Fruit fly (Drosophila melanogaster) whole organism, prepupa: ENCODE measurements around the gene Cep135.

Source experiments
- Blimp-1 ChIP-seq: fragments of 200-800 bp; sonication (Bioruptor generic); optimal IDR thresholded peaks from 3 replicates; lab custom pipeline; 2017; ENCODE audit warnings: missing biosample characterization, missing genetic modification characterization, mild to moderate bottlenecking, moderate library complexity, missing genetic modification reagents
- CG10631 ChIP-seq: fragments of 200-800 bp; sonication (Bioruptor generic); optimal IDR thresholded peaks from 2 replicates; lab custom pipeline; 2016; ENCODE audit warnings: missing biosample characterization, missing genetic modification characterization
- CG10669 ChIP-seq: fragments of 200-800 bp; sonication (Bioruptor generic); optimal IDR thresholded peaks from 3 replicates; lab custom pipeline; 2018; ENCODE audit warnings: missing biosample characterization, mild to moderate bottlenecking, missing genetic modification characterization, moderate library complexity
- CG11902 ChIP-seq: fragments of 200-800 bp; sonication (Bioruptor generic); optimal IDR thresholded peaks from 3 replicates; lab custom pipeline; 2016; ENCODE audit warnings: missing biosample characterization, missing genetic modification characterization
- CG1621 ChIP-seq: fragments of 200-800 bp; sonication (Bioruptor generic); optimal IDR thresholded peaks from 3 replicates; lab custom pipeline; 2018; ENCODE audit warnings: missing biosample characterization, mild to moderate bottlenecking, missing genetic modification characterization
- CG3032 ChIP-seq: fragments of 200-800 bp; optimal IDR thresholded peaks from 2 replicates; lab custom pipeline; 2019; ENCODE audit warnings: missing biosample characterization, mild to moderate bottlenecking, missing genetic modification characterization, moderate library complexity
- CG31627 ChIP-seq: fragments of 200-800 bp; sonication (Bioruptor generic); optimal IDR thresholded peaks from 3 replicates; lab custom pipeline; 2016; ENCODE audit warnings: missing biosample characterization, missing genetic modification characterization
- CG34406 ChIP-seq: fragments of 200-800 bp; sonication (Bioruptor generic); optimal IDR thresholded peaks from 3 replicates; lab custom pipeline; 2016; ENCODE audit warnings: missing biosample characterization, missing genetic modification characterization
- CG3919 ChIP-seq: fragments of 200-800 bp; sonication (Bioruptor generic); optimal IDR thresholded peaks from 3 replicates; lab custom pipeline; 2016; ENCODE audit warnings: missing biosample characterization, missing genetic modification characterization
- CG4318 ChIP-seq: fragments of 200-800 bp; sonication (Bioruptor generic); optimal IDR thresholded peaks from 3 replicates; lab custom pipeline; 2017; ENCODE audit warnings: missing biosample characterization, mild to moderate bottlenecking, missing genetic modification characterization
- CG6163 ChIP-seq: fragments of 200-800 bp; sonication (Bioruptor generic); IDR thresholded peaks from 3 replicates; pipeline ENCODE4 v1.3.6; 2022; ENCODE audit warnings: missing biosample characterization, missing genetic modification characterization
- CG6276 ChIP-seq: fragments of 200-800 bp; sonication (Bioruptor generic); optimal IDR thresholded peaks from 2 replicates; lab custom pipeline; 2017; ENCODE audit warnings: missing biosample characterization, mild to moderate bottlenecking, missing genetic modification characterization
- CG6808 ChIP-seq: fragments of 200-800 bp; sonication (Bioruptor generic); optimal IDR thresholded peaks from 3 replicates; lab custom pipeline; 2017; ENCODE audit warnings: missing biosample characterization, missing genetic modification characterization, mild to moderate bottlenecking, moderate library complexity, missing genetic modification reagents
- CG6854 ChIP-seq: fragments of 200-800 bp; sonication (Bioruptor generic); optimal IDR thresholded peaks from 2 replicates; lab custom pipeline; 2017; ENCODE audit warnings: missing biosample characterization, mild to moderate bottlenecking, missing genetic modification characterization
- CG7368 ChIP-seq: fragments of 200-800 bp; sonication (Bioruptor generic); optimal IDR thresholded peaks from 3 replicates; lab custom pipeline; 2016; ENCODE audit warnings: missing biosample characterization, missing genetic modification characterization
- CG8319 ChIP-seq: fragments of 200-800 bp; sonication (Bioruptor generic); optimal IDR thresholded peaks from 3 replicates; lab custom pipeline; 2016; ENCODE audit warnings: missing biosample characterization, missing genetic modification characterization
- CG8632 ChIP-seq: fragments of 200-800 bp; sonication (Bioruptor generic); optimal IDR thresholded peaks from 3 replicates; lab custom pipeline; 2016; ENCODE audit warnings: missing biosample characterization, missing genetic modification characterization
- CG9139 ChIP-seq: fragments of 200-800 bp; sonication (Bioruptor generic); optimal IDR thresholded peaks from 3 replicates; lab custom pipeline; 2017; ENCODE audit warnings: missing biosample characterization, mild to moderate bottlenecking, missing genetic modification characterization
- Eip78C ChIP-seq: fragments of 200-800 bp; sonication (Bioruptor generic); peaks from one replicate; lab custom pipeline; 2016; ENCODE audit warnings: missing biosample characterization, missing genetic modification characterization
- Eip93F ChIP-seq: fragments of 200-800 bp; sonication (Bioruptor generic); optimal IDR thresholded peaks from 2 replicates; lab custom pipeline; 2016; ENCODE audit warnings: missing biosample characterization, mild to moderate bottlenecking, missing genetic modification characterization
- Gug ChIP-seq: fragments of 200-800 bp; sonication (Bioruptor generic); IDR thresholded peaks from 2 replicates; pipeline ENCODE4 v1.3.6; 2022; ENCODE audit warnings: missing biosample characterization, missing genetic modification characterization
- Hr38 ChIP-seq: sonication (Bioruptor generic); optimal IDR thresholded peaks from 2 replicates; lab custom pipeline; 2016; ENCODE audit warnings: missing biosample characterization, missing genetic modification characterization
- Hr39 ChIP-seq: fragments of 200-800 bp; sonication (Bioruptor generic); optimal IDR thresholded peaks from 2 replicates; lab custom pipeline; 2016; ENCODE audit warnings: missing biosample characterization, missing genetic modification characterization
- Lpt ChIP-seq: fragments of 200-800 bp; sonication (Bioruptor generic); optimal IDR thresholded peaks from 3 replicates; lab custom pipeline; 2016; ENCODE audit warnings: missing biosample characterization, missing genetic modification characterization
- Met ChIP-seq: fragments of 200-800 bp; sonication (Bioruptor generic); optimal IDR thresholded peaks from 3 replicates; lab custom pipeline; 2016; ENCODE audit warnings: missing biosample characterization, missing genetic modification characterization
- OdsH ChIP-seq: fragments of 200-800 bp; sonication (Bioruptor generic); optimal IDR thresholded peaks from 3 replicates; lab custom pipeline; 2016; ENCODE audit warnings: missing biosample characterization, missing genetic modification characterization
- Smox ChIP-seq: fragments of 200-800 bp; sonication (Bioruptor generic); optimal IDR thresholded peaks from 3 replicates; lab custom pipeline; 2016; ENCODE audit warnings: missing biosample characterization, missing genetic modification characterization
- Sox15 ChIP-seq: fragments of 200-800 bp; sonication (Bioruptor generic); optimal IDR thresholded peaks from 3 replicates; lab custom pipeline; 2016; ENCODE audit warnings: missing biosample characterization, missing genetic modification characterization
- cyc ChIP-seq: fragments of 200-800 bp; sonication (Bioruptor generic); optimal IDR thresholded peaks from 3 replicates; lab custom pipeline; 2016; ENCODE audit warnings: missing biosample characterization, missing genetic modification characterization
- dac ChIP-seq: fragments of 200-800 bp; sonication (Bioruptor generic); optimal IDR thresholded peaks from 2 replicates; lab custom pipeline; 2017; ENCODE audit warnings: missing biosample characterization, mild to moderate bottlenecking, missing genetic modification characterization
- dsx ChIP-seq: fragments of 200-800 bp; optimal IDR thresholded peaks from 3 replicates; lab custom pipeline; 2019; ENCODE audit warnings: missing biosample characterization, mild to moderate bottlenecking, missing genetic modification characterization, moderate library complexity; ENCODE audit not compliant: poor library complexity, severe bottlenecking
- eg ChIP-seq: fragments of 200-800 bp; sonication (Bioruptor generic); IDR thresholded peaks from 3 replicates; pipeline ENCODE4 v1.3.6; 2022; ENCODE audit warnings: missing biosample characterization, missing genetic modification characterization
- esn ChIP-seq: fragments of 200-800 bp; sonication (Bioruptor generic); optimal IDR thresholded peaks from 2 replicates; lab custom pipeline; 2016; ENCODE audit warnings: missing biosample characterization, mild to moderate bottlenecking, missing genetic modification characterization, moderate library complexity
- fd85E ChIP-seq: fragments of 200-800 bp; sonication (Bioruptor generic); optimal IDR thresholded peaks from 3 replicates; lab custom pipeline; 2016; ENCODE audit warnings: missing biosample characterization, missing genetic modification characterization
- pdm3 ChIP-seq: fragments of 200-800 bp; sonication (Bioruptor generic); optimal IDR thresholded peaks from 3 replicates; lab custom pipeline; 2016; ENCODE audit warnings: missing biosample characterization, missing genetic modification characterization
- salr ChIP-seq, 2 experiments: fragments of 200-800 bp; sonication (Bioruptor generic); optimal IDR thresholded peaks; 3 replicates each; lab custom pipeline; 2016 to 2018; ENCODE audit warnings: missing biosample characterization in 2 of 2, missing genetic modification characterization in 2 of 2, mild to moderate bottlenecking in 1 of 2
- ss ChIP-seq, 2 experiments: fragments of 200-800 bp; sonication (Bioruptor generic); optimal IDR thresholded peaks; 2 replicates in 1 of 2; 3 replicates in 1 of 2; lab custom pipeline; 2017 to 2018; ENCODE audit warnings: mild to moderate bottlenecking in 2 of 2, missing biosample characterization in 2 of 2, missing genetic modification characterization in 2 of 2, moderate library complexity in 1 of 2
- topi ChIP-seq: fragments of 200-800 bp; sonication (Bioruptor generic); optimal IDR thresholded peaks from 3 replicates; lab custom pipeline; 2016; ENCODE audit warnings: missing biosample characterization, missing genetic modification characterization

Cep135 gene

DNA sequence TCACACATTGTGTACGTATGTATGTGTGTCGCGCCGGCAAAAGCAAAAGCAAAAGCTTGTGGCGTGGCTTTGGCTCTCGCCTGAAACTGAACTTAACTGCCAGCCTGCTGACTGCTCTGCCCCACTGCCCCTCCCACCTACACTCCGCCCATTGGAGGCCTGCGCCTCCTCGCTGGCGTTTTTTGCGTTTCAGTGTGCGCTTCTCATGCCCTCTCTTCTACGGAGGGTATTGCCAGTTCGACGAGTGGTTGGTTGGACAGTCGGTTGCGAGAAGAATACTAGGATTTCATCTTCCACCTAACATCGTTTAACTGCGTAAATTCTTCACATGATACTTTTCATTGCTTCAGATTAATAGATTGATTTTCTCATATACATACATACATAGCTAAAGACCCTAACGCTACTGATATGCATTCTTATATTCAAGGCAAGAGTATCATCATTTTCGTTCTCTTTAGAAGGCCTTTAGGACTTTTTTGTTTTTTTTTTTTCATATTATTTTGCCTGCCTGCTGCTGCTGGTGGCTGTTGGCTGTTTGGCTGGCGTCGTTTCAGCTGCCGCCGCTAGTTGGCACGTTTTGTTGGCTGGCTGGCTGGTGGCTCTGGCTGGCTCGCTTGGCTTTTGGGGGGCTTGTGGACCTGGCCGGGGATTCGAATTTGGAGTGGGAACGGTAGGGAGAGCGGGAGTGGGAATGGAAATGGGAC is 11.5 kb upstream of the Cep135 start (continued):
- peak; percentile 68 to 92 for TF ChIP-seq ss (GFP tag; optimal IDR thresholded peaks at IDR 0.05; lab: Kevin White, UChicago)
- peak; percentile 87 for TF ChIP-seq Gug
- TF ChIP-seq CG4318 (GFP tag; lab: Kevin White, UChicago), result peak; percentile 93
- TF ChIP-seq Met, result peak; percentile 95
- peak; percentile 93 for TF ChIP-seq topi
- TF ChIP-seq Smox (GFP tag; lab: Kevin White, UChicago), result peak; percentile 92
- peak; percentile 87 for TF ChIP-seq dsx (GFP tag; lab: Kevin White, UChicago)
- TF ChIP-seq Sox15 (GFP tag; lab: Kevin White, UChicago), result peak; percentile 93
- TF ChIP-seq CG6854, result peak; percentile 100

- TF ChIP-seq CG4318 (GFP tag; lab: Kevin White, UChicago) (no peak), CG10631 (GFP tag; lab: Kevin White, UChicago) (no peak), Eip78C (GFP tag; lab: Kevin White, UChicago) (peak; percentile 54), Sox15 (GFP tag; lab: Kevin White, UChicago) (no peak), ss (GFP tag; optimal IDR thresholded peaks at IDR 0.05; lab: Kevin White, UChicago) (peak in 1 of 2 experiments; percentile 48), Gug (0 out of 2 replicates have a peak, but pooled peaks have one; percentile 24), pdm3 (GFP tag; lab: Kevin White, UChicago) (no peak), fd85E (no peak), CG6276 (peak; percentile 3), Blimp-1 (peak; percentile 49), eg (peak; percentile 10; the same call in 1 of the 3 replicates), CG10669 (GFP tag; lab: Kevin White, UChicago) (no peak), Smox (GFP tag; lab: Kevin White, UChicago) (no peak), dsx (GFP tag; lab: Kevin White, UChicago) (no peak), CG6854 (peak; percentile 100)
Measured at dm6 chr3L:15105566-15106207, 10.8 kb upstream of the Cep135 start, which contains the start of gene CG45071. Gene CG45071, plus strand, starts transcription at chr3L:15105882.

dm6 chr3L:15107158-15107775 is 9.3 kb upstream of the Cep135 start:
- TF ChIP-seq CG6276, result no peak
- peak; percentile 99 for TF ChIP-seq CG6854
- TF ChIP-seq CG34406 (GFP tag; lab: Kevin White, UChicago), result no peak
- TF ChIP-seq dac (GFP tag; lab: Kevin White, UChicago), result no peak
- no peak for TF ChIP-seq CG11902 (GFP tag; lab: Kevin White, UChicago)
- peak; percentile 8 for TF ChIP-seq dsx (GFP tag; lab: Kevin White, UChicago)

DNA sequence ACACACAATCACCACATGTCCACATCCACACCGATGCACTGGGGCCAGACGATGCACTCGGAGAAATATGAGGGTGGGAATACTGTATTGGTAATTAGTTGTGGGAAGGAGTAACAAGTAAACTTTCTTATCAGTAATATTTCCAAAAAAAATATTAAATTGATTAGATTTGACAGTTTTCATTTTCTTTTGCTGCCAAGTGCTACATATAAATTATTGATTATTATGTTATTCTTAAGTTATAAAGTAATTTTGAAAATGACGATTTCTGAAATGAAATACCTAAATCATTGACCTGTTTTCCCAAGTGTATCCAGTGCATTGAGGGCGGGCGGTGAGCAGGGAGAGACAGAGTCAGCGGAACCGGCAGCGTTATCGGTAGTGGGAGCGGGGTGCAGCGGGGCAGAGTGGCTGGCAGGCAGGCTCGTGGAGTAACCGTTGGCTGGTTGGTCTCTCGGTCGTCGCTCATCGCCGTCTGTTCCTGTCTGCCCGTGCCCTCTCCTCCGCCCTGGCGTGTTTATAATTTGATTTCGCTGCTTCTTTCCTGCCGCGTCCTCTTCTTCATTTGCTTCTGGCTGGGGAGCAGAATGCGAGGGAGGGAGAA is 8.7 kb upstream of the Cep135 start:
- TF ChIP-seq CG10631 (GFP tag; lab: Kevin White, UChicago), result peak; percentile 98
- peak; percentile 92 for TF ChIP-seq pdm3 (GFP tag; lab: Kevin White, UChicago)
- peak; percentile 89 for TF ChIP-seq CG9139
- peak; percentile 97 for TF ChIP-seq esn (GFP tag; lab: Kevin White, UChicago)
- peak; percentile 87 for TF ChIP-seq Lpt
- peak; percentile 96 for TF ChIP-seq OdsH (GFP tag; lab: Kevin White, UChicago)
- peak; percentile 82 for TF ChIP-seq CG6163 (GFP tag; lab: Robert Waterston, UW)
- peak; percentile 86 for TF ChIP-seq Gug
- peak; percentile 91 for TF ChIP-seq Eip93F (GFP tag; lab: Kevin White, UChicago)
- peak; percentile 91 for TF ChIP-seq dac (GFP tag; lab: Kevin White, UChicago)
- TF ChIP-seq CG3919 (GFP tag; lab: Kevin White, UChicago), result peak; percentile 95
- peak; percentile 94 for TF ChIP-seq Met
- TF ChIP-seq CG8319 (GFP tag; lab: Kevin White, UChicago), result peak; percentile 91
- peak; percentile 92 for TF ChIP-seq dsx (GFP tag; lab: Kevin White, UChicago)
- peak; percentile 89 for TF ChIP-seq CG7368
- peak; percentile 88 for TF ChIP-seq eg
- peak; percentile 84 to 99 for TF ChIP-seq salr (GFP tag; optimal IDR thresholded peaks at IDR 0.05; lab: Kevin White, UChicago)
- TF ChIP-seq CG3032, result peak; percentile 96
- peak; percentile 95 for TF ChIP-seq CG4318 (GFP tag; lab: Kevin White, UChicago)
- peak; percentile 91 for TF ChIP-seq cyc
- TF ChIP-seq ss (GFP tag; optimal IDR thresholded peaks at IDR 0.05; lab: Kevin White, UChicago), result peak; percentile 95
- peak; percentile 95 for TF ChIP-seq CG8632 (GFP tag; lab: Kevin White, UChicago)
- peak; percentile 87 for TF ChIP-seq Hr39 (GFP tag; lab: Kevin White, UChicago)
- TF ChIP-seq CG1621 (tag; lab: Kevin White, UChicago), result peak; percentile 82
- TF ChIP-seq Hr38, result no peak
- TF ChIP-seq CG6808 (GFP tag; lab: Kevin White, UChicago), result peak; percentile 96
- TF ChIP-seq CG31627 (GFP tag; lab: Kevin White, UChicago), result peak; percentile 91
